Worm (Caenorhabditis elegans): ENCODE data around the gene K07G6.1.

K07G6.1 gene

ce11 chrII:1786209-1786608, 44.9 kb downstream of the K07G6.1 start, which contains the start of gene C08F1.10:
C08F1.10 (minus strand) TSS chrII:1786309.
- TF ChIP-seq unc-39 (tag; optimal IDR thresholded peaks at IDR 0.05) (no peak), egl-43 (GFP tag; IDR thresholded peaks at IDR 0.05) (no peak), lsy-2 (tag; optimal IDR thresholded peaks at IDR 0.05) (no peak), lin-15B (tag; optimal IDR thresholded peaks at IDR 0.05) (no peak), F26F4.8 (GFP tag; conservative IDR thresholded peaks at IDR 0.05) (no peak), php-3 (GFP tag; IDR thresholded peaks at IDR 0.05) (no peak), snpc-4 (tag; optimal IDR thresholded peaks at IDR 0.05) (no peak), daf-12 (tag; optimal IDR thresholded peaks at IDR 0.05) (no peak), mes-2 (tag; optimal IDR thresholded peaks at IDR 0.05; ENCODE audit: poor library complexity, severe bottlenecking) (no peak), daf-8 (GFP tag; IDR thresholded peaks at IDR 0.05) (no peak), pha-4 (GFP tag; IDR thresholded peaks at IDR 0.05) (no peak), pha-4 (tag; optimal IDR thresholded peaks at IDR 0.05) (no peak), arid-1 (GFP tag; conservative IDR thresholded peaks at IDR 0.05) (no peak), egl-27 (tag; optimal IDR thresholded peaks at IDR 0.05) (no peak)

- no peak for TF ChIP-seq pqm-1 (tag; optimal IDR thresholded peaks at IDR 0.05)
- peak in 1 of 2 experiments; percentile 97 for TF ChIP-seq unc-62 (GFP tag; optimal IDR thresholded peaks at IDR 0.05 in 1 of 2)
- TF ChIP-seq unc-62 (tag; optimal IDR thresholded peaks at IDR 0.05) = no peak
Measured at ce11 chrII:1787208-1787607, 45.9 kb downstream of the K07G6.1 start.

- TF ChIP-seq mxl-2 (GFP tag; conservative IDR thresholded peaks at IDR 0.05) (no peak), dpl-1 (GFP tag; optimal IDR thresholded peaks at IDR 0.05) (no peak), sdz-12 (GFP tag; optimal IDR thresholded peaks at IDR 0.05) (no peak), F49E8.2 (tag; optimal IDR thresholded peaks at IDR 0.05; ENCODE audit: borderline replicate concordance) (no peak), nhr-77 (tag; optimal IDR thresholded peaks at IDR 0.05) (no peak), Y48G9A.11 (GFP tag; IDR thresholded peaks at IDR 0.05) (no peak), set-16 (GFP tag; IDR thresholded peaks at IDR 0.05) (no peak), ceh-32 (tag; optimal IDR thresholded peaks at IDR 0.05; ENCODE audit: poor library complexity) (no peak)
Measured at ce11 chrII:1788087-1788486, 46.7 kb downstream of the K07G6.1 start, which contains the start of the genes C08F1.6 and fbxb-13. C08F1.6 (minus strand) TSS chrII:1788187. fbxb-13 (plus strand) TSS chrII:1788277.

All from whole organism, L4 larva.